Worm (Caenorhabditis elegans) whole organism, midembryonic: ENCODE results near the gene C17H12.3.
A peak's percentile ranks its signal among the peaks of the same experiment; 100 is the strongest.

Experiments used
- T22C8.4 ChIP-seq: fragments of 200-800 bp; sonication (Bioruptor generic); IDR thresholded peaks from 2 replicates; pipeline ENCODE4 v1.3.6; 2022; ENCODE audit warnings: missing genetic modification characterization, missing compliant biosample characterization
- cog-1 ChIP-seq: sonication (generic microtip); optimal IDR thresholded peaks from 2 replicates; lab custom pipeline; 2016; ENCODE audit warnings: missing genetic modification characterization, missing compliant biosample characterization
- flt-1 ChIP-seq: fragments of 200-800 bp; sonication (Bioruptor generic); IDR thresholded peaks from 2 replicates; pipeline ENCODE4 v1.3.6; 2022; ENCODE audit warnings: missing genetic modification characterization, missing compliant biosample characterization
- klf-2 ChIP-seq: fragments of 200-800 bp; sonication (Bioruptor generic); conservative IDR thresholded peaks from 2 replicates; pipeline ENCODE4 v1.3.6; 2022; ENCODE audit warnings: missing genetic modification reagents, missing genetic modification characterization, missing compliant biosample characterization
- med-1 ChIP-seq: sonication (generic microtip); optimal IDR thresholded peaks from 2 replicates; lab custom pipeline; 2017; ENCODE audit warnings: missing genetic modification characterization, mild to moderate bottlenecking, missing compliant biosample characterization, antibody characterized with exemption, missing genetic modification reagents; ENCODE audit not compliant: insufficient read depth
- ref-1 ChIP-seq: fragments of 200-800 bp; sonication (Bioruptor generic); conservative IDR thresholded peaks from 2 replicates; pipeline ENCODE4 v1.3.6; 2022; ENCODE audit warnings: missing genetic modification reagents, missing genetic modification characterization, missing compliant biosample characterization
- tab-1 ChIP-seq: fragments of 200-800 bp; sonication (Bioruptor generic); IDR thresholded peaks from 2 replicates; pipeline ENCODE4 v1.3.6; 2022; ENCODE audit warnings: missing genetic modification characterization, missing compliant biosample characterization
- ztf-23 ChIP-seq: fragments of 200-800 bp; sonication (Bioruptor generic); IDR thresholded peaks from 2 replicates; pipeline ENCODE4 v1.3.6; 2022; ENCODE audit warnings: missing genetic modification reagents, missing genetic modification characterization, missing compliant biosample characterization
- ztf-29 ChIP-seq: fragments of 200-800 bp; sonication (Bioruptor generic); IDR thresholded peaks from 2 replicates; pipeline ENCODE4 v1.3.6; 2022; ENCODE audit warnings: missing genetic modification reagents, missing genetic modification characterization, missing compliant biosample characterization

Gene C17H12.3

DNA sequence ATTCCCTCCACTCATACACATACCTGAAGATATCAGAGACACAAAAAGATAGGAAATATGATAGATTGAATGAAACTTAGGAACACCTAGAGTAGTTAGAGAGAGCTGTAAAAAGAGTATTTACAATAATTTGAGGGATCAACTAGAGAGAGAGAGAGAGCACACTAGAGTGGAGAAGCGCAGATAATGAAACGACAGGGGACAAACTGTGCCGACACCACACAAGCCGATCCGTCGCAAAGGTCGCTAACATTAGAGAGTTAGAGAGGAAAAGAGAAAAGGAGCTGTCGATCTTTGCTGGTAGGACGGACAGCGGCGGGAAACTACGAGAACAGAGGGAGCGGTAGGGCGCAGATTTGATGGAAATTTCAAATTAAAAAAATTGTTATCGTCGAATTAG, 10.3 kb downstream of the C17H12.3 start, which contains the start of gene dyci-1:
dyci-1 (minus strand) TSS at position 122 of the 400 bp plus-strand sequence.
- no peak for TF ChIP-seq klf-2
- TF ChIP-seq ref-1 (GFP tag; lab: Robert Waterston, UW) = no peak
- TF ChIP-seq ztf-29 (GFP tag; lab: Robert Waterston, UW) = no peak
- TF ChIP-seq ztf-23 (GFP tag; lab: Robert Waterston, UW) = no peak
- TF ChIP-seq tab-1 = no peak

ce11 chrIV:6777156-6777555, 18.3 kb downstream of the C17H12.3 start:
- TF ChIP-seq T22C8.4 (no peak), med-1 (GFP tag; lab: Kevin White, UChicago) (no peak), ztf-29 (GFP tag; lab: Robert Waterston, UW) (no peak), klf-2 (no peak), tab-1 (no peak), cog-1 (no peak), ref-1 (GFP tag; lab: Robert Waterston, UW) (no peak)

- TF ChIP-seq cog-1 (no peak), med-1 (GFP tag; lab: Kevin White, UChicago) (no peak), ztf-29 (GFP tag; lab: Robert Waterston, UW) (no peak), ref-1 (GFP tag; lab: Robert Waterston, UW) (no peak), tab-1 (no peak), klf-2 (no peak), flt-1 (GFP tag; lab: Robert Waterston, UW) (no peak), T22C8.4 (no peak)
Measured at ce11 chrIV:6771556-6771955, 23.9 kb downstream of the C17H12.3 start.

ce11 chrIV:6770407-6770883, 25.0 kb downstream of the C17H12.3 start, which contains the start of gene anat-1:
TSS of gene anat-1 (plus strand) at chrIV:6770833.
- TF ChIP-seq klf-2 (no peak), tab-1 (no peak), cog-1 (no peak), flt-1 (GFP tag; lab: Robert Waterston, UW) (no peak), med-1 (GFP tag; lab: Kevin White, UChicago) (no peak), ztf-23 (GFP tag; lab: Robert Waterston, UW) (no peak), ref-1 (GFP tag; lab: Robert Waterston, UW) (no peak)

DNA sequence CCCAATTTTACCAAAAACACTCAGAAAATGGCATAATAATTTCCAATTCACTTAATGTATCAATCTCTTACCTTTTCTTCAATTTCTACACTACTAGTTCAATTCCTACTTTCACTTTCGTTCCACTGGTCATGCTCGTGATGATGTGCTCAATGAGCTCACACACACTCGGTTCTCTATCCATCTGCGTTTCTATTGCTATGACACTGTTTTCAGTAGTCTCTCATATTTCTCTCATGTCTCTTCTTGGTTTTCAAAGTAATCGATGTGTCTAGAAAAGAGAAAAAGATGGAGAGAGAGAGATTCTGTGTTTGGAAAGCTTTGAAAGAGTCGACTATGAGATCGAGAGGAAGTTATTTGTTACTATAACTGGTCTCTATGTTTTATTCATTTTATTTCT, 28.2 kb downstream of the C17H12.3 start:
- TF ChIP-seq ref-1 (GFP tag; lab: Robert Waterston, UW) (no peak), flt-1 (GFP tag; lab: Robert Waterston, UW) (no peak), ztf-23 (GFP tag; lab: Robert Waterston, UW) (no peak), klf-2 (no peak), T22C8.4 (no peak), tab-1 (no peak), ztf-29 (GFP tag; lab: Robert Waterston, UW) (no peak)

ce11 chrIV:6762416-6762815, 33.0 kb downstream of the C17H12.3 start, which contains the start of gene spd-3:
TSS of gene spd-3 (plus strand) at chrIV:6762716.
- TF ChIP-seq cog-1 = no peak
- TF ChIP-seq ref-1 (GFP tag; lab: Robert Waterston, UW) = no peak
- no peak for TF ChIP-seq flt-1 (GFP tag; lab: Robert Waterston, UW)
- no peak for TF ChIP-seq tab-1
- no peak for TF ChIP-seq ztf-23 (GFP tag; lab: Robert Waterston, UW)
- TF ChIP-seq T22C8.4 = no peak
- no peak for TF ChIP-seq ztf-29 (GFP tag; lab: Robert Waterston, UW)
- TF ChIP-seq klf-2 = no peak
- TF ChIP-seq med-1 (GFP tag; lab: Kevin White, UChicago) = no peak

DNA sequence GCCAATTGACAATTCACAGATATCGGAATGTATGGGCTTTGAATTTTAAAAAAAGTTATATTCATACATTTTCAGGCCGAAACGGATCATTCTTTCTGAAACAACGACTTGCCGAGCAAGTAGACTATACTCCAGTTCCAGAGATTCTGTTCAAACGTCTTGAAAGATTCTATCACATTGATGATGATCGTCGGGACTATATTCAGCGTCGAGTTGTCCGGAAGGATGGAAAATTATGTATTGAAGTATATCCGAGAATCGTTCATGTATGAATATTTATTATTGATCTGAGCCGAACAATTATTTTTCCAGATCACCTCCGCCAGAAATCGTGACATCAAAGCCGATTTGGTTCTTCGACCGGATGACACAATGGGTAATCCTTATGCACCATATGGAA, 37.8 kb downstream of the C17H12.3 start:
- TF ChIP-seq ztf-29 (GFP tag; lab: Robert Waterston, UW) = no peak
- TF ChIP-seq tab-1 = no peak
- TF ChIP-seq T22C8.4 = no peak
- no peak for TF ChIP-seq ztf-23 (GFP tag; lab: Robert Waterston, UW)
- no peak for TF ChIP-seq flt-1 (GFP tag; lab: Robert Waterston, UW)
- no peak for TF ChIP-seq ref-1 (GFP tag; lab: Robert Waterston, UW)
- TF ChIP-seq cog-1 = no peak
- TF ChIP-seq klf-2 = no peak
- no peak for TF ChIP-seq med-1 (GFP tag; lab: Kevin White, UChicago)

- TF ChIP-seq klf-2 (no peak), ref-1 (GFP tag; lab: Robert Waterston, UW) (no peak), cog-1 (no peak), tab-1 (no peak), ztf-23 (GFP tag; lab: Robert Waterston, UW) (no peak), T22C8.4 (no peak), ztf-29 (GFP tag; lab: Robert Waterston, UW) (no peak), med-1 (GFP tag; lab: Kevin White, UChicago) (no peak), flt-1 (GFP tag; lab: Robert Waterston, UW) (no peak)
Measured at ce11 chrIV:6757011-6757410, 38.4 kb downstream of the C17H12.3 start, which contains the start of gene usp-4. TSS of gene usp-4 (plus strand) at chrIV:6757311.

- peak; percentile 92 for TF ChIP-seq flt-1 (GFP tag; lab: Robert Waterston, UW)
- TF ChIP-seq ztf-29 (GFP tag; lab: Robert Waterston, UW) = peak; percentile 89
- peak; percentile 81 for TF ChIP-seq cog-1
- peak; percentile 68 for TF ChIP-seq T22C8.4
- TF ChIP-seq ztf-23 (GFP tag; lab: Robert Waterston, UW) = peak; percentile 93
- peak; percentile 58 for TF ChIP-seq ref-1 (GFP tag; lab: Robert Waterston, UW)
- peak; percentile 79 for TF ChIP-seq med-1 (GFP tag; lab: Kevin White, UChicago)
- peak; percentile 75; the same call in 1 of the 2 replicates for TF ChIP-seq klf-2
- TF ChIP-seq tab-1 = no peak; the same call in 1 of the 2 replicates
Measured at ce11 chrIV:6756374-6756773, 39.1 kb downstream of the C17H12.3 start.

- TF ChIP-seq T22C8.4 = no peak
- no peak for TF ChIP-seq ztf-29 (GFP tag; lab: Robert Waterston, UW)
- no peak for TF ChIP-seq tab-1
- no peak for TF ChIP-seq cog-1
- no peak for TF ChIP-seq klf-2
- TF ChIP-seq ref-1 (GFP tag; lab: Robert Waterston, UW) = no peak
- TF ChIP-seq ztf-23 (GFP tag; lab: Robert Waterston, UW) = no peak
- no peak for TF ChIP-seq flt-1 (GFP tag; lab: Robert Waterston, UW)
Measured at ce11 chrIV:6751213-6751612, 44.2 kb downstream of the C17H12.3 start.
